Fruit fly (Drosophila melanogaster) whole organism, prepupa: ENCODE results near the gene CG14431.
A peak's percentile ranks its signal among the peaks of the same experiment; 100 is the strongest.

ENCODE experiments used
- CG32006 ChIP-seq: fragments of 200-800 bp; sonication (Bioruptor generic); optimal IDR thresholded peaks from 3 replicates; lab custom pipeline; 2017; ENCODE audit warnings: missing biosample characterization, mild to moderate bottlenecking, missing genetic modification characterization
- CG6163 ChIP-seq: fragments of 200-800 bp; sonication (Bioruptor generic); IDR thresholded peaks from 3 replicates; pipeline ENCODE4 v1.3.6; 2022; ENCODE audit warnings: missing biosample characterization, missing genetic modification characterization
- CG6792 ChIP-seq: fragments of 200-800 bp; sonication (Bioruptor generic); optimal IDR thresholded peaks from 3 replicates; lab custom pipeline; 2016; ENCODE audit warnings: missing biosample characterization, missing genetic modification characterization
- CG6808 ChIP-seq: fragments of 200-800 bp; sonication (Bioruptor generic); optimal IDR thresholded peaks from 3 replicates; lab custom pipeline; 2017; ENCODE audit warnings: missing biosample characterization, missing genetic modification characterization, mild to moderate bottlenecking, moderate library complexity, missing genetic modification reagents
- CG8319 ChIP-seq: fragments of 200-800 bp; sonication (Bioruptor generic); optimal IDR thresholded peaks from 3 replicates; lab custom pipeline; 2016; ENCODE audit warnings: missing biosample characterization, missing genetic modification characterization
- Eip78C ChIP-seq: fragments of 200-800 bp; sonication (Bioruptor generic); peaks from one replicate; lab custom pipeline; 2016; ENCODE audit warnings: missing biosample characterization, missing genetic modification characterization
- Ets21C ChIP-seq: fragments of 200-800 bp; sonication (Bioruptor generic); optimal IDR thresholded peaks from 3 replicates; lab custom pipeline; 2016; ENCODE audit warnings: missing biosample characterization, missing genetic modification characterization
- Hr4 ChIP-seq: fragments of 200-800 bp; sonication (Bioruptor generic); optimal IDR thresholded peaks from 3 replicates; lab custom pipeline; 2016; ENCODE audit warnings: missing biosample characterization, missing genetic modification characterization
- Sox14 ChIP-seq: fragments of 200-800 bp; sonication (Bioruptor generic); optimal IDR thresholded peaks from 3 replicates; lab custom pipeline; 2016; ENCODE audit warnings: missing biosample characterization, missing genetic modification characterization
- acj6 ChIP-seq: fragments of 200-800 bp; sonication (Bioruptor generic); optimal IDR thresholded peaks from 3 replicates; lab custom pipeline; 2016; ENCODE audit warnings: missing biosample characterization, missing genetic modification characterization
- fd59A ChIP-seq: fragments of 200-800 bp; sonication (Bioruptor generic); optimal IDR thresholded peaks from 2 replicates; lab custom pipeline; 2017; ENCODE audit warnings: missing biosample characterization, mild to moderate bottlenecking, missing genetic modification characterization, missing genetic modification reagents
- lz ChIP-seq: fragments of 200-800 bp; sonication (Bioruptor generic); optimal IDR thresholded peaks from 3 replicates; lab custom pipeline; 2016; ENCODE audit warnings: missing biosample characterization, missing genetic modification characterization
- svp ChIP-seq: fragments of 200-800 bp; sonication (Bioruptor generic); peaks from one replicate; lab custom pipeline; 2016; ENCODE audit warnings: missing biosample characterization, missing genetic modification characterization

dm6 chrX:6936884-6937283, 28.8 kb downstream of the CG14431 start:
- TF ChIP-seq Ets21C (no peak), CG8319 (GFP tag; lab: Kevin White, UChicago) (no peak), CG6163 (GFP tag; lab: Robert Waterston, UW) (no peak), CG6792 (no peak), Eip78C (GFP tag; lab: Kevin White, UChicago) (no peak), Hr4 (GFP tag; lab: Kevin White, UChicago) (no peak), lz (GFP tag; lab: Kevin White, UChicago) (no peak), CG32006 (GFP tag; lab: Kevin White, UChicago) (peak; percentile 6), fd59A (no peak), acj6 (no peak), Sox14 (GFP tag; lab: Kevin White, UChicago) (no peak), CG6808 (GFP tag; lab: Kevin White, UChicago) (no peak), svp (GFP tag; lab: Kevin White, UChicago) (no peak)
